Worm (Caenorhabditis elegans): ENCODE measurements around the gene F52D2.12.

DNA sequence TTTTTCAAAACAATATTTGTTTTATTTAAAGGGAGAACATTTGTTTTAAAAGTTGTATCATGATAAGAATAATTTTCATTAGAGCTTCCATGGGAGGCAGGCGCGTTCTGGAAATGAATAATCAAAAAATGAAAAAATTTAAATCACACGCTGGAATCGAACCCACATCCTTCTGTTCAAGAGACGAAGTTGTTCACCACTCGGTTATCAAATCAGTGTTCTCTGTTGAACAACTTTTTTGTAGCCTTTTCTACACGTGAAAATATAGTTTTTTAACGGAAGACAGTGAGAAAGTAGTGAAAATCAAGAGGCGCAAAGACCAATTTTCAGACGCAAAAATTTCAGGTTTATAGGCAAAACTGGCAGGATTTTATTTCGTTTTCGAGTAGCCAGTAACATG lies 5.0 kb upstream of the F52D2.12 start:
- TF ChIP-seq him-1 (tag; optimal IDR thresholded peaks at IDR 0.05): no peak
- no peak for TF ChIP-seq W03F9.2 (tag; optimal IDR thresholded peaks at IDR 0.05)
- TF ChIP-seq dao-5 (tag; optimal IDR thresholded peaks at IDR 0.05): no peak

All from whole organism, L4/young adult.